Worm (Caenorhabditis elegans): ENCODE results near the gene gnrr-6.

The gnrr-6 gene

DNA sequence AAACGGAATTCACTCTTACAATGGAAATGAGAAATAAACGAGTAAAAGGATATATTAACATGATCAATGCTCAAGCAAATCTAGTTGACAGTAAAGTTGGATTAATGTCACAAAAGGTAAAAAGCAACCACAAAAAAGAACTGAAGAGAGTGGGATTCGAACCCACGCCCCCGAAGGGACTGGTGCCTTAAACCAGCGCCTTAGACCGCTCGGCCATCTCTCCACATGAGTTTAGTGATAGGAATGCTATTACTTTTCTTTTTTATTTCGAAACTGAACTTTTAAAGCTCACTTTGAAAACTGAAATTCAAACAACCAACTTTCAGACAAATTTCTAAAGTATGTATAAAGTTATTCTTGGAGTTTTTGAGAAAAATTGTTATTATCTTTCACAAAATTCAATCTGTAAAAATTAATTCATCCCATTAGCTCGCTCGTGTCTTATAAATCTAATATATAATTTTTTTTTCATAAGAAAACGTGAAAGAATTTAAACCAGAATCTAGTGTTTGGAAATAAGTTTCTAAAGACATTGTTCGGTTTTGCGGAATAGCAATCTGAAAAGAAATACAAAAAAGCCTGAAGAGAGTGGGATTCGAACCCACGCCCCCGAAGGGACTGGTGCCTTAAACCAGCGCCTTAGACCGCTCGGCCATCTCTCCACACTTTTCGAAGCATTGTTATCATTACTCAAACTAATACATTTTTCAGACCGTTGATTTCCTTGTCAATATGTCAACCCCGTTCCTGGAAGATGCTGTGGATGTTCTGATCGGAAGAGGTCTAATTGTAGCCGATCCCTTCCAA is 15.7 kb upstream of the gnrr-6 start:
- no peak for TF ChIP-seq snu-23 (GFP tag; optimal IDR thresholded peaks at IDR 0.05)
- no peak for TF ChIP-seq skn-1 (tag; optimal IDR thresholded peaks at IDR 0.05)
- TF ChIP-seq dpl-1 (GFP tag; optimal IDR thresholded peaks at IDR 0.05) = no peak
- no peak for TF ChIP-seq sox-4 (tag; optimal IDR thresholded peaks at IDR 0.05)
- TF ChIP-seq lin-13 (GFP tag; optimal IDR thresholded peaks at IDR 0.05) = no peak
- no peak for TF ChIP-seq hlh-17 (GFP tag; optimal IDR thresholded peaks at IDR 0.05; ENCODE audit: borderline replicate concordance)
- no peak for TF ChIP-seq dsc-1 (tag; optimal IDR thresholded peaks at IDR 0.05)

DNA sequence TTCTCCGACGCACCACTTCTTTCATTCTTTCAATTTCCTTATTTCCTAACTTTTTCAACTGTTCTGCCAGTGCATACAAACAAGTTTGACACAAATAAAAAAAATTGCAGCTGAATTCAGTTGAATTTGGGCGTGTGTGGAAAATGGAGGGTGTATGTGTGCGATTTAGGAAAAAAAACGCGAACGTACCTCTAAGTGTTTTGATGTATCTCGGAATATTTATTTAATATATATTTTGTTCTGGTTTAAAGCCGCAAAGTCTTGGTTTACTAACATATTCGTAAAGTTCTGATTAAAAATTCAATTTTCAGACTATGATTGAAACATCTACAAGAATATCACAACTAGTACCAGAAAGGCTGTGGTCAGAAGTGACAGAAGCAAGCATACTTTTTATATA is 6.8 kb downstream of the gnrr-6 start, which contains the start of gene gnrr-7:
Gene gnrr-7, plus strand, starts transcription at position 301 of the 400 bp plus-strand sequence.
- TF ChIP-seq pqm-1 (tag; optimal IDR thresholded peaks at IDR 0.05) (no peak), grh-1 (GFP tag; IDR thresholded peaks at IDR 0.05) (no peak), ceh-82 (tag; optimal IDR thresholded peaks at IDR 0.05) (no peak), nhr-237 (tag; optimal IDR thresholded peaks at IDR 0.05) (no peak)

DNA sequence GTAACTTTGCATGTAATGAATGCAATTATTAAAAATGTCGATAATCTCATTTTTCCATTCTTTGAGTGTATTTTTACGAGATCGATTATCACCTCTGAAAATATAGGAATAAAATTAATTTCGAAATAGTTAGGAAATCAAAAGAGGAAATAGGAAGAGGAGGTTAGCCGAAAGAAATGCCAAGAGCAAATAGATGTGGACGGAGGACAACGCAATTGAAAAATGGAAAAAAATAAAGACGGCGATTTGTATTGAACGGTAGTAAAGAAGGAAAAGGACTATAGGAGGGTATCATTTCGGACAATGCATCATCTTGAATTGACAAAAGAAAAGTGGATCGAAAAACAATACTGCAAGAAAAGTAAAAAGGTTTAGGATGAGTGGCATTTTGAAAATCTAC is 10.8 kb downstream of the gnrr-6 start, which contains the start of gene F13D2.1:
Gene F13D2.1, minus strand, starts transcription at position 101 of the 400 bp plus-strand sequence.
- TF ChIP-seq elt-3 (tag; optimal IDR thresholded peaks at IDR 0.05) = no peak
- TF ChIP-seq nhr-19 (GFP tag; conservative IDR thresholded peaks at IDR 0.05) = no peak
- TF ChIP-seq C34B4.2 (tag; optimal IDR thresholded peaks at IDR 0.05) = no peak
- TF ChIP-seq mab-9 (GFP tag; IDR thresholded peaks at IDR 0.05) = no peak
- TF ChIP-seq nhr-12 (tag; optimal IDR thresholded peaks at IDR 0.05) = no peak
- no peak for TF ChIP-seq nhr-11 (tag; optimal IDR thresholded peaks at IDR 0.05)
- no peak for TF ChIP-seq skn-1 (tag; optimal IDR thresholded peaks at IDR 0.05)
- no peak for TF ChIP-seq fos-1 (tag; optimal IDR thresholded peaks at IDR 0.05)
- TF ChIP-seq sptf-1 (tag; optimal IDR thresholded peaks at IDR 0.05) = no peak
- no peak for TF ChIP-seq unc-98 (GFP tag; IDR thresholded peaks at IDR 0.05)
- no peak for TF ChIP-seq snu-23 (GFP tag; optimal IDR thresholded peaks at IDR 0.05)
- no peak for TF ChIP-seq Y116A8C.19 (tag; optimal IDR thresholded peaks at IDR 0.05; ENCODE audit: borderline replicate concordance)
- TF ChIP-seq unc-86 (tag; optimal IDR thresholded peaks at IDR 0.05) = no peak

DNA sequence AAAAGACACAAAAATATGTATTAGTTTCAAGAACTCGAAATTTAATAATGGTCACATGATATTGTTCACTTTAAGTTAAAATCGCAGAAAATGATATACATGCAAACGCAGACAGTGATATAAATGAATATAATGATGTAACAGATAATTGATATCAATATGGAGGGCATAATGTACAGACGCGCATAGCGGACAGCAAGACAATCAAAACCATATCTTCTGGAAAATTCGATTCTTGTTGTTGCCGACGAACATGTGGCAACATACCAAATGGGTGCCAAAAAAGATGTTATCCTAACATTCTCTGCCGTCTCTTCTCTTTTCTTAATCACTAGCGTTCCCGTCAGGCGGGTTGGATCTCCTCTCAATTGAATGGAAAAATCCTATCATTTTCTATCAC is 11.7 kb downstream of the gnrr-6 start:
- TF ChIP-seq efl-1 (optimal IDR thresholded peaks at IDR 0.05) (no peak), efl-1 (GFP tag; optimal IDR thresholded peaks at IDR 0.05 in 1 of 2) (no peak), lin-15B (tag; optimal IDR thresholded peaks at IDR 0.05) (no peak), nhr-77 (tag; optimal IDR thresholded peaks at IDR 0.05) (no peak), efl-3 (GFP tag; optimal IDR thresholded peaks at IDR 0.05) (no peak), aly-2 (tag; optimal IDR thresholded peaks at IDR 0.05) (no peak), ceh-8 (GFP tag; optimal IDR thresholded peaks at IDR 0.05) (no peak), grh-1 (GFP tag; IDR thresholded peaks at IDR 0.05) (no peak), nhr-85 (tag) (peak; percentile 63), pag-3 (tag; optimal IDR thresholded peaks at IDR 0.05; ENCODE audit: borderline replicate concordance, insufficient read depth) (peak; percentile 82), vab-15 (tag; optimal IDR thresholded peaks at IDR 0.05) (no peak), mep-1 (tag; optimal IDR thresholded peaks at IDR 0.05) (no peak), C04F5.9 (tag; optimal IDR thresholded peaks at IDR 0.05) (no peak), lin-14 (GFP tag; optimal IDR thresholded peaks at IDR 0.05) (peak; percentile 48), mdl-1 (tag; optimal IDR thresholded peaks at IDR 0.05) (no peak), nhr-11 (tag; optimal IDR thresholded peaks at IDR 0.05) (no peak), blmp-1 (tag; optimal IDR thresholded peaks at IDR 0.05) (peak; percentile 49), sptf-1 (tag; optimal IDR thresholded peaks at IDR 0.05) (no peak), Y116A8C.19 (tag; optimal IDR thresholded peaks at IDR 0.05; ENCODE audit: borderline replicate concordance) (no peak), ceh-88 (GFP tag; IDR thresholded peaks at IDR 0.05) (no peak), lin-35 (GFP tag; optimal IDR thresholded peaks at IDR 0.05) (peak in 1 of 2 experiments; percentile 50), tbx-2 (tag; optimal IDR thresholded peaks at IDR 0.05) (no peak), nhr-28 (tag; optimal IDR thresholded peaks at IDR 0.05) (no peak), zag-1 (tag; optimal IDR thresholded peaks at IDR 0.05) (no peak), F16B12.6 (tag; optimal IDR thresholded peaks at IDR 0.05) (no peak), isw-1 (GFP tag; IDR thresholded peaks at IDR 0.05) (no peak), pax-3 (tag; optimal IDR thresholded peaks at IDR 0.05) (no peak), nhr-19 (GFP tag; conservative IDR thresholded peaks at IDR 0.05) (no peak), fkh-4 (tag; optimal IDR thresholded peaks at IDR 0.05; ENCODE audit: borderline replicate concordance) (no peak)

All from whole organism, L1 larva.